Fruit fly (Drosophila melanogaster): ENCODE measurements around the gene CG6071.

DNA sequence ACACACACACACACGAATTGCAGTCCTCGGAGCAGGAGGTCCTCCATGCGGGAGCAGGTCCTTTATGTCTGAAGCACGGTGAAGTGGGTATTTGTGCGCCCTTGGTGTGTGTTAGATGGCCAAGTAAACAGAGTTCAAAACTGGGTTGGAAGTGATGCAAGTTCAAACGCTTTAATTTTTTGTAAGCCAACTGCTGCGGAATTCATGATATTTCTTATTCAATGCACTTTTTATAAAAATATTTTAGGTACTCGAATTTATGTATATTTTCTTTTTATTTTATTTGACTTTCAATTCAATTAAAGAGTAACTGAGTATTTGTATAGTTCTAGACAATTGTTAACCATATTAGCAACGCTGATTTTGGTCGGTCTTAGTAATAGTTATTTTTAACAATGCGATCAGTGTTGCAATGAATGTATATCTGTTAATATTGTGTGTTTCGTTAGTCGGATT lies 45.8 kb downstream of the CG6071 start, which contains the start of the genes CG14137 and CG46394:
- TF ChIP-seq psq (optimal IDR thresholded peaks at IDR 0.05) (no peak), CG8478 (optimal IDR thresholded peaks at IDR 0.05) (no peak), Dll (optimal IDR thresholded peaks at IDR 0.05) (no peak), pan (optimal IDR thresholded peaks at IDR 0.05) (no peak), EcR (GFP tag; optimal IDR thresholded peaks at IDR 0.05) (no peak), usp (GFP tag; optimal IDR thresholded peaks at IDR 0.05) (no peak)

All from whole organism.